Worm (Caenorhabditis elegans): ENCODE measurements around the gene F41B4.2.

Gene F41B4.2

DNA sequence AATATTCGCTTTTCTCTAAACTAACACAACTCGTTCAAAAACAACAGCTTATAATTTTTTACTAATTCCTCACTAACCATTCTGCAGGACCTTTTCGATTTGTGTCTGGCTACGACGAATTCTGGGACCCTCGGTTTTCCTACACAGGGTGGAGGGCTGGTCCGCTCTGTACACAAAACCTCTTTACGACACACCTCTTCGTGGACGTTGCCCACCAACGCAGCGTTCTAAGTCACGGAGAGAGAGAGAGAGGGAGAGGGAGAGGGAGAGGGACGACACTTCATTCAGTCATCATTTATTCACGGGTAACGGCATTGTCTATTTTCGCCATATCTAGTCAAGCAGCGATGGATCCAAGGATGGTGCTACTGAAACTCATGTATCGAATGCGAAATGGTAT, 28.6 kb downstream of the F41B4.2 start, which contains the start of gene atg-2:
atg-2 (plus strand) TSS at position 301 of the 400 bp plus-strand sequence.
- TF ChIP-seq vab-7 (GFP tag; IDR thresholded peaks at IDR 0.05) = no peak
- TF ChIP-seq cey-2 (tag; optimal IDR thresholded peaks at IDR 0.05; ENCODE audit: borderline replicate concordance, insufficient read depth) = no peak
- no peak for TF ChIP-seq hlh-11 (tag; optimal IDR thresholded peaks at IDR 0.05)
- TF ChIP-seq jun-1 (tag; optimal IDR thresholded peaks at IDR 0.05) = no peak
- TF ChIP-seq R02D3.7 (tag; optimal IDR thresholded peaks at IDR 0.05) = no peak
- TF ChIP-seq daf-19 (GFP tag; conservative IDR thresholded peaks at IDR 0.05) = no peak
- TF ChIP-seq snpc-4 (tag; optimal IDR thresholded peaks at IDR 0.05) = no peak
- no peak for TF ChIP-seq mes-2 (tag; optimal IDR thresholded peaks at IDR 0.05; ENCODE audit: poor library complexity, severe bottlenecking)
- TF ChIP-seq unc-62 (GFP tag; optimal IDR thresholded peaks at IDR 0.05 in 1 of 2) = no peak
- TF ChIP-seq unc-62 (tag; optimal IDR thresholded peaks at IDR 0.05) = no peak
- no peak for TF ChIP-seq madf-5 (GFP tag; IDR thresholded peaks at IDR 0.05)
- no peak for TF ChIP-seq lim-7 (GFP tag; IDR thresholded peaks at IDR 0.05)
- no peak for TF ChIP-seq aly-2 (tag; optimal IDR thresholded peaks at IDR 0.05)
- TF ChIP-seq nhr-28 (tag; optimal IDR thresholded peaks at IDR 0.05) = no peak

DNA sequence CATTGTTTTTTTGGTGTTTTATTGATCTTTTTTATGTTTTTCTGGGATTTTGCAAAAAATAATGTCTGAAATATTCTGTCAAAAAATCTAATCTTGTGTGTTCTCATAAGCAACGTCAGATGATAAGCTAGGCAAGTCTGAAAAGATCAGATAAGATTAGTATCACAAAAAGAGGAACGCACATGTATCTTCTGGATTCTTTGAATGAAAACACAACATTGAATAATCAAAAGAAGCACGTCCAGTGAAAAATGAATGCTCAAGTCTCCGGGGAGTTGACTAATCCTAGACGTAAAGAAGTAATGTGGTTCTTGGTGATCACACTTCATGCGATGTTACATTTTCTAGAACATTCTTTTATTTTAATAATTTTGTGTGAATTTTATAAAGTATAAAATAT, 29.6 kb downstream of the F41B4.2 start:
- TF ChIP-seq zfp-3 (GFP tag; conservative IDR thresholded peaks at IDR 0.05) (no peak), nhr-10 (tag; optimal IDR thresholded peaks at IDR 0.05) (no peak), ceh-28 (tag; optimal IDR thresholded peaks at IDR 0.05) (no peak)

DNA sequence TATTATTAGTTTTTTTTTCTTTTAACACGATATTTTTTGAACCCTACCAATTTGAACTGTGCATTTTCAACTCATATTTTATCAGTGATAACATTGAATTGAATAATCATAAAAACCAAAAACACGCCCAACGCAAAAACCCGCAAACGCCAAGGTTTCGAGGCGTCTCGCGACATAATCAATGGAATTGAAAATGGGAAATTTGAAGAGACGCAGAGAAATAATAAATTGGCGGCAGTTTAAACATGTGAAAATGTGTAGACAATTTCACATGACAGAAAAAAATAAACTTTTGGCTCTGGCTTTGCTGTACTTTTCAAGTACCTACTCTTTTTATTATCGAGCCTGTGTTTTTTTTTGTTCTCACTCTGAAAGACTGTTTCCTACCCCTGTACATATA, 30.2 kb downstream of the F41B4.2 start:
- TF ChIP-seq ceh-82 (tag; optimal IDR thresholded peaks at IDR 0.05) (no peak), ctbp-1 (GFP tag; IDR thresholded peaks at IDR 0.05) (no peak), dve-1 (tag; optimal IDR thresholded peaks at IDR 0.05; ENCODE audit: insufficient read depth) (peak; percentile 91), mep-1 (tag; optimal IDR thresholded peaks at IDR 0.05) (peak; percentile 68), mdl-1 (tag; optimal IDR thresholded peaks at IDR 0.05) (peak in 1 of 2 experiments; percentile 49), nhr-11 (tag; optimal IDR thresholded peaks at IDR 0.05) (no peak), nhr-25 (tag; optimal IDR thresholded peaks at IDR 0.05; ENCODE audit: borderline replicate concordance, insufficient read depth) (peak; percentile 20), nhr-48 (tag; optimal IDR thresholded peaks at IDR 0.05) (peak; percentile 66), aha-1 (tag) (peak; percentile 76), hlh-30 (tag; optimal IDR thresholded peaks at IDR 0.05; ENCODE audit: insufficient read depth) (peak; percentile 92), pha-4 (GFP tag; IDR thresholded peaks at IDR 0.05) (peak; percentile 23; the same call in 1 of the 2 replicates), pha-4 (tag; optimal IDR thresholded peaks at IDR 0.05) (no peak), mxl-2 (GFP tag; conservative IDR thresholded peaks at IDR 0.05) (no peak), zfp-2 (tag; optimal IDR thresholded peaks at IDR 0.05) (no peak), hmg-1.1 (GFP tag; IDR thresholded peaks at IDR 0.05) (peak; percentile 56), daf-16 (GFP tag; optimal IDR thresholded peaks at IDR 0.05) (no peak), daf-16 (tag; optimal IDR thresholded peaks at IDR 0.05) (peak; percentile 87), php-3 (GFP tag; IDR thresholded peaks at IDR 0.05) (peak; percentile 69), nhr-6 (tag; optimal IDR thresholded peaks at IDR 0.05) (peak; percentile 27), lsy-2 (tag; optimal IDR thresholded peaks at IDR 0.05) (peak in 1 of 2 experiments; percentile 60), nhr-77 (tag; optimal IDR thresholded peaks at IDR 0.05) (peak; percentile 59), nhr-28 (tag; optimal IDR thresholded peaks at IDR 0.05) (peak; percentile 71), hif-1 (tag; optimal IDR thresholded peaks at IDR 0.05) (peak in 1 of 2 experiments; percentile 39), lin-13 (GFP tag; optimal IDR thresholded peaks at IDR 0.05) (peak; percentile 16), dpl-1 (GFP tag; optimal IDR thresholded peaks at IDR 0.05) (peak; percentile 84), mes-2 (tag; optimal IDR thresholded peaks at IDR 0.05; ENCODE audit: poor library complexity, severe bottlenecking) (peak; percentile 47), pqm-1 (tag; optimal IDR thresholded peaks at IDR 0.05) (peak; percentile 74), zip-11 (GFP tag; IDR thresholded peaks at IDR 0.05) (no peak), hlh-11 (tag; optimal IDR thresholded peaks at IDR 0.05) (peak; percentile 86), dmd-6 (GFP tag; IDR thresholded peaks at IDR 0.05) (peak; percentile 83)

Data from whole organism, L4 larva.